Fruit fly (Drosophila melanogaster): ENCODE results near the gene Gycbeta100B.

- TF ChIP-seq usp (GFP tag; optimal IDR thresholded peaks at IDR 0.05) (no peak), CG8478 (optimal IDR thresholded peaks at IDR 0.05) (no peak), Dll (optimal IDR thresholded peaks at IDR 0.05) (no peak), pan (optimal IDR thresholded peaks at IDR 0.05) (no peak), psq (optimal IDR thresholded peaks at IDR 0.05) (no peak), EcR (GFP tag; optimal IDR thresholded peaks at IDR 0.05) (no peak)
These were observed 90.0 kb downstream of the Gycbeta100B start for dm6 chr3R:31223971-31224860.

Data from whole organism.